Fruit fly (Drosophila melanogaster): ENCODE results near the gene CG7407.

DNA sequence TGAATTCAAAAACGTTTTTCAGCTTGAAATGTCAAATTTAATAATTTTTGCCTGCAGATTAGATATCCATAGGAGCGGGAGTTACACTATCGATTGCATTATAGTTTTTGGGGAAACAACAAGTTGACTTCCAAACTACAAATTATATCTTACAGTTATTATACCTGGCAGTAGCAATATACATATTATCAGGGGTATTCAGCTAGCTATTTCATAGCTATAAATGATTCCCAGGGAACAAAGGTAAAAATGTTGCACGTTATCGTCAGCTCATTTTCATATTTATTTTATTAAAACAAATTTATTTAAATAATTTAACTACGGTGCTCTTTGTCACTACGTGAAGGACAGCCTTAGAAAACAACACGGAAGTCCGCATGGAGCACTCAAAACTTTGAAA is 6.9 kb downstream of the CG7407 start:
- TF ChIP-seq Myc (optimal IDR thresholded peaks at IDR 0.05) (no peak), h (optimal IDR thresholded peaks at IDR 0.05) (no peak), insv (optimal IDR thresholded peaks at IDR 0.05) (no peak)

Data from Kc167 (cell line).